Fruit fly (Drosophila melanogaster) S2 (cell line): ENCODE results near the gene tna.

Experiments
- CG8478 ChIP-seq: fragments of >200 bp; optimal IDR thresholded peaks from 2 replicates; lab custom pipeline; 2018
- CTCF ChIP-seq, 2 experiments: fragments of >200 bp; optimal IDR thresholded peaks; 2 replicates each; lab custom pipeline; 2018

DNA sequence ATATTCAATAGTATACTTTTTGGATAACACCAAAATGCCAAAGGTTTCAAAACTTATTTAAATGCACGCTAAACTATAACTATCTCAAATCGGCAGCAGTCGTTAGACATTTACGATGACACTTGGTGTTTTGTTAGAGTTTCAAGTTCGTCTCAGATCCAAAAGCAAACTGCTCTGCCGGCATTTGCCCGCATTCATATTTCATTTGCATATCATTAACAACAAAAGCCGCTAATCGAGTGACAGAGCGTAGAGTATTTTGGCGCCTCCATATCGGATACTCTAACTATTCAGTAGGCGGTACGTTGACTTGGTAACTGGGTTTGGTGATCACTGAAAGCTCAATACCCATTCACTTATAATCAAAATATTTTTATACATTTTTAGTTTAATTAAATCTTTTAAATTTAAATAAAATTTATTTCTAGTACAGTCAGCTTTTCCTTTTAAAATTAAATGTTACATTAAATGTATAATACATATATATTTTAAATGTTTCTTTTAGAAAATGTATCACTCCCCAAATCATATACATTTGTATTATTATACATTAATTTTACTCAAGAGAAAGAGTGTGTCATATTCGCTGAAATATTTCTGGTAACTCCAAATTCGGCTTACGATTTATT, 57.9 kb downstream of the tna start:
- TF ChIP-seq CTCF (optimal IDR thresholded peaks at IDR 0.05; lab: Kevin White, UChicago) = no peak
- no peak for TF ChIP-seq CG8478 (lab: Kevin White, UChicago)
